Fruit fly (Drosophila melanogaster) Kc167 (cell line): Measurements from ENCODE around the gene CG13760.

Source experiments
- Myc ChIP-seq: fragments of >200 bp; optimal IDR thresholded peaks from 2 replicates; lab custom pipeline; 2017; ENCODE audit warnings: missing external identifiers
- Sin3A ChIP-seq: fragments of >200 bp; optimal IDR thresholded peaks from 2 replicates; lab custom pipeline; 2018; ENCODE audit warnings: missing external identifiers
- h ChIP-seq: fragments of >200 bp; optimal IDR thresholded peaks from 3 replicates; lab custom pipeline; 2018; ENCODE audit warnings: missing external identifiers
- insv ChIP-seq: fragments of >200 bp; optimal IDR thresholded peaks from 3 replicates; lab custom pipeline; 2018; ENCODE audit warnings: missing external identifiers
- psq ChIP-seq: fragments of >200 bp; optimal IDR thresholded peaks from 2 replicates; lab custom pipeline; 2017; ENCODE audit warnings: missing external identifiers
- ttk ChIP-seq: sonication (Bioruptor generic); optimal IDR thresholded peaks from 2 replicates; lab custom pipeline; 2017; ENCODE audit warnings: missing external identifiers

The CG13760 gene

dm6 chrX:2593753-2594096 is 8.2 kb upstream of the CG13760 start:
- TF ChIP-seq Myc (lab: Kevin White, UChicago), result no peak
- no peak for TF ChIP-seq psq (lab: Kevin White, UChicago)
- TF ChIP-seq Sin3A (lab: Kevin White, UChicago), result no peak
- no peak for TF ChIP-seq insv
- TF ChIP-seq ttk (lab: Kevin White, UChicago), result no peak
- no peak for TF ChIP-seq h (lab: Kevin White, UChicago)

DNA sequence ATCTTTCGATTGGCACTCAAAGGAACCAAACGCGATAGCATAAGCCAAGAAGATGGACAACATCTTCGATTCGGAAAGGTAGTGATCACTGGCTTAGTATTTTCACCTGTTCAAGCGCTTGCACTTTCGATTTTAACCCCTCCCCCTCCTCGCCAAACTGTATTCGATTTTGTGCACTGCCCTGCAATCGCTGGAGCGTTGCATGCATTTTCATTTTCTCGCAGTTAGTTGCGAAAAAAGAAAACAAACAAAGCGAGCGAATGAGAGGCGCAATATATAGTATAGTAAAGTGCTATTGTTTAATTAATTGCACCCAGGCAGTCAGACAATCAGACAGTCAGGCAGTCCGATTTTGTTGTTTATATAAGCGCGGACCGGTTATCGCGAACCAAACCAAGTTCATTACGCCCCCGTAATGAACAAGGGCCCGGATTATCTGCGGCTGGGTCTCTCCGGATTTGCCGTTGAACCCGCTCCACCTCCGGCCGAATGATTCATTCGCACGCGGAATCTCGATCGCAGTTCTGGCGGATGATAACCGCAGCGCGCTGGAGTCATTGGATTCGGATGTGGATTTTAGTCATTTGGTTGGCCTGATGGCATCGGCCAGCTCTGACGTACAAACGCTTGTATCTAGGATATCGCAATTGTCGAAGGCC is 7.7 kb upstream of the CG13760 start:
- no peak for TF ChIP-seq insv
- TF ChIP-seq h (lab: Kevin White, UChicago), result no peak
- TF ChIP-seq psq (lab: Kevin White, UChicago), result no peak

dm6 chrX:2592243-2592642 is 6.7 kb upstream of the CG13760 start:
- no peak for TF ChIP-seq psq (lab: Kevin White, UChicago)
- TF ChIP-seq ttk (lab: Kevin White, UChicago), result no peak
- no peak for TF ChIP-seq h (lab: Kevin White, UChicago)
- no peak for TF ChIP-seq insv
- no peak for TF ChIP-seq Myc (lab: Kevin White, UChicago)
- TF ChIP-seq Sin3A (lab: Kevin White, UChicago), result no peak

- no peak for TF ChIP-seq h (lab: Kevin White, UChicago)
- no peak for TF ChIP-seq psq (lab: Kevin White, UChicago)
- TF ChIP-seq insv, result no peak
- no peak for TF ChIP-seq Sin3A (lab: Kevin White, UChicago)
- no peak for TF ChIP-seq Myc (lab: Kevin White, UChicago)
- TF ChIP-seq ttk (lab: Kevin White, UChicago), result no peak
Measured at dm6 chrX:2591315-2591999, 6.0 kb upstream of the CG13760 start.

dm6 chrX:2590607-2591006 is 5.1 kb upstream of the CG13760 start:
- TF ChIP-seq psq (lab: Kevin White, UChicago) (no peak), ttk (lab: Kevin White, UChicago) (no peak), Sin3A (lab: Kevin White, UChicago) (no peak), insv (no peak), h (lab: Kevin White, UChicago) (no peak), Myc (lab: Kevin White, UChicago) (no peak)

- no peak for TF ChIP-seq h (lab: Kevin White, UChicago)
- TF ChIP-seq Myc (lab: Kevin White, UChicago), result no peak
- no peak for TF ChIP-seq Sin3A (lab: Kevin White, UChicago)
- TF ChIP-seq psq (lab: Kevin White, UChicago), result no peak
- TF ChIP-seq ttk (lab: Kevin White, UChicago), result no peak
- TF ChIP-seq insv, result no peak
Measured at dm6 chrX:2589446-2590038, 4.0 kb upstream of the CG13760 start.

DNA sequence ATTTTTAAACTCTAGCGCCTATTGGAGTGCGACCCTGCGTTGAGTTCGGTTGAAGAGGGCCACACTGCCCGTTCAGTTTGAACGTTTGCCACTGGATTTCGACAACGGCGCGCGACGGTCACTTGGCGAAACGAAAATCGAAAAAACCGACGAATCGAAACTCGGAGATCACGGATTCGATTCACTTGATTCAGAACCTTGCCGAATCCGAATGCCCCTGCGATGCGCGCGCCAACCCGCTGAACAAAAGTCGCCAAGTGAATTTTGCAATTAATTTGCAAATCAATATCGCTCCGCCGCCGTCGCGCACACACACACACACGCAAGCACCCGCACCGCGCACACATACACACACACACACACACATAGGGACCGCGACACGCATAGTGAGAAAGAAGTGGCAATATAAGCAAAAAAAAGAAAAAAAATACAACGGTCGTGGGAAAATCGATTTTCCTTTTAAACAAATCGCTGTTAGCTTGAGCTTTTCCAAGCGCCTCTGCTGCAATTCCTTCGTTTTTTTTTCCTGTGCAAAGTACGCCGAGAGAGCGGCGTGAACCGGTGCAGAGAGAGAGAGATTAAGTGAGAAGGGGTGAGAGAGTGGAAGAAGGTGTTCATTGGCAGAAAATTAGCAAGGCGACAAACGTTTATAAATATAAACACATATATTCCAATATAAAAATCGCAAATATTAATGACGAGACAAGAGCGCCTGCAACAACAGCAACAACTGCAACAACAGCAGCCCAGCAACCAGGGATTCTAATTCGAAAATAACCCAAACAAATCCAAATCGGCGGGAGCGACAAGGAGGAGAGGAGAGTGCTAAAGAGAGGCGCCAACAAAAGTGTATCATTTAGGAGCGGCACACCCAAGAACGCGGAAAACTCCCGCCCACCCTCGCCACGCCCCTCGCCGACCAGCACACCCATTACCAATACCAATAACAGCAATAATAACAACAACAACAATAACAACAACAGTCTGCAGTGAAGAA is 3.2 kb upstream of the CG13760 start, which contains the start of gene egh:
egh (plus strand) TSS at position 89 of the 997 bp plus-strand sequence.
- TF ChIP-seq ttk (lab: Kevin White, UChicago) (no peak), Sin3A (lab: Kevin White, UChicago) (no peak), Myc (lab: Kevin White, UChicago) (no peak), psq (lab: Kevin White, UChicago) (no peak), insv (no peak), h (lab: Kevin White, UChicago) (no peak)

DNA sequence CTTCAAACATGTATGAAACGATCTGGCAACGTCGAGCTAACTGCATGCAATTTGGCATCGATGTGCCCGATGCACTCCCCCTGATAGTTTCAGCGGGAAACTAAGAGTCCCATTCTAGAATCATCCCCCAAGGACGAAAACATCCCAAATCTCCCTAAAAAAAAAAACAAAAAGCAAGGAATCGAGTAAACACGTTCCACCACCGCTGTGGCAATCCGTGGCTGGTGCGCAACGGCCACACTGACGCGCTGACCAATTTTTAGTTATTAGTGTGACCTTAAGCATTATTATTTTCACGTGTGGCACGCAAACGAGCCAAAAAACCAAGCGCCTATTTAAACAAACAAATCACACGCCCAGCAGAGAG is 200 bp upstream of the CG13760 start, which contains the start of gene wds:
wds (plus strand) TSS at position 265 of the 367 bp plus-strand sequence.
- TF ChIP-seq insv (no peak), h (lab: Kevin White, UChicago) (no peak), Myc (lab: Kevin White, UChicago) (no peak), Sin3A (lab: Kevin White, UChicago) (no peak), ttk (lab: Kevin White, UChicago) (no peak), psq (lab: Kevin White, UChicago) (no peak)

- TF ChIP-seq ttk (lab: Kevin White, UChicago), result no peak
- TF ChIP-seq psq (lab: Kevin White, UChicago), result no peak
- no peak for TF ChIP-seq insv
- no peak for TF ChIP-seq Sin3A (lab: Kevin White, UChicago)
- no peak for TF ChIP-seq h (lab: Kevin White, UChicago)
- no peak for TF ChIP-seq Myc (lab: Kevin White, UChicago)
Measured at dm6 chrX:2581793-2582503, 3.6 kb downstream of the CG13760 start.

- TF ChIP-seq insv (no peak), Sin3A (lab: Kevin White, UChicago) (no peak), h (lab: Kevin White, UChicago) (no peak), ttk (lab: Kevin White, UChicago) (no peak), psq (lab: Kevin White, UChicago) (no peak), Myc (lab: Kevin White, UChicago) (no peak)
Measured at dm6 chrX:2580319-2581008, 5.0 kb downstream of the CG13760 start, which contains the start of the genes Vha36-3 and AANATL7. Gene Vha36-3 (minus strand): TSS chrX:2580560. Gene AANATL7 (plus strand): TSS chrX:2580958.
